Fruit fly (Drosophila melanogaster): ENCODE data around the gene Ama.

DNA sequence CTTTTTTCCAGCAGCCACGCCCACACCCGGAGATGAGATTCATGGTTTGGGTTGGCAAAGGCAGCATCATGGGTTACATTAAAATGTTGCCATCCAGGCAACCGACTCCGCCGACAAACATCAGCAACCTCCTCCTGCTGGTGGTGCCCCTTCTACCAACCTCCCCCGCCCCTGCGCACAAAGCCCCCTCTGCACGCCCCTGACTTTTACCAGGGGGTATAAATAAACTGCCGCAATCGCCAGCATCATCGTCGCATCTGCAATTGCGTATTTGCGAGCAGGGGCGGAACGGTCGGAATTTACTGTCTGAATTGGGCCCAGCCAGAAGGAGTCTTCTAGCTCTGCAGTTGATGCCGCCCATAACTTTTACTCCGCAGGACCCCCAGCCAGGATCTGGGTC lies 9.4 kb downstream of the Ama start:
- TF ChIP-seq odd (GFP tag; optimal IDR thresholded peaks at IDR 0.05), result no peak
- TF ChIP-seq CG6791 (GFP tag; IDR thresholded peaks at IDR 0.05; ENCODE audit: partially characterized antibody), result no peak
- TF ChIP-seq CG12942 (GFP tag; optimal IDR thresholded peaks at IDR 0.05), result no peak
- no peak for TF ChIP-seq sim (GFP tag; IDR thresholded peaks at IDR 0.05)
- no peak for TF ChIP-seq NfI (GFP tag; optimal IDR thresholded peaks at IDR 0.05)
- TF ChIP-seq CG15073 (GFP tag; optimal IDR thresholded peaks at IDR 0.05), result no peak

Measured in whole organism, embryonic.